Fruit fly (Drosophila melanogaster) Kc167 (cell line): ENCODE data around the gene CG16789.

ENCODE experiments used
- Myc ChIP-seq: fragments of >200 bp; optimal IDR thresholded peaks from 2 replicates; lab custom pipeline; 2017; ENCODE audit warnings: missing external identifiers
- Sin3A ChIP-seq: fragments of >200 bp; optimal IDR thresholded peaks from 2 replicates; lab custom pipeline; 2018; ENCODE audit warnings: missing external identifiers
- h ChIP-seq: fragments of >200 bp; optimal IDR thresholded peaks from 3 replicates; lab custom pipeline; 2018; ENCODE audit warnings: missing external identifiers
- insv ChIP-seq: fragments of >200 bp; optimal IDR thresholded peaks from 3 replicates; lab custom pipeline; 2018; ENCODE audit warnings: missing external identifiers
- psq ChIP-seq: fragments of >200 bp; optimal IDR thresholded peaks from 2 replicates; lab custom pipeline; 2017; ENCODE audit warnings: missing external identifiers
- ttk ChIP-seq: sonication (Bioruptor generic); optimal IDR thresholded peaks from 2 replicates; lab custom pipeline; 2017; ENCODE audit warnings: missing external identifiers

- TF ChIP-seq psq (lab: Kevin White, UChicago) (no peak), h (no peak), ttk (lab: Kevin White, UChicago) (no peak), Myc (lab: Kevin White, UChicago) (no peak), Sin3A (lab: Kevin White, UChicago) (no peak), insv (lab: Kevin White, UChicago) (no peak)
Observed at dm6 chr3R:9581973-9582372, 16.0 kb downstream of the CG16789 start.
